Fruit fly (Drosophila melanogaster) whole organism, embryonic: ENCODE data around the gene CG34296.

Experiments
- Asciz ChIP-seq: fragments of 200-800 bp; sonication (Bioruptor generic); optimal IDR thresholded peaks from 2 replicates; lab custom pipeline; 2017; ENCODE audit warnings: missing biosample characterization, mild to moderate bottlenecking, missing genetic modification characterization, missing genetic modification reagents
- Atf-2 ChIP-seq: fragments of 200-800 bp; sonication (Bioruptor generic); optimal IDR thresholded peaks from 2 replicates; lab custom pipeline; 2016; ENCODE audit warnings: missing biosample characterization, missing genetic modification characterization
- Atf3 ChIP-seq: fragments of 200-800 bp; sonication (Bioruptor generic); optimal IDR thresholded peaks from 3 replicates; lab custom pipeline; 2016; ENCODE audit warnings: missing biosample characterization, missing genetic modification characterization
- Blimp-1 ChIP-seq: fragments of 200-800 bp; sonication (Bioruptor generic); optimal IDR thresholded peaks from 3 replicates; lab custom pipeline; 2018; ENCODE audit warnings: missing biosample characterization, missing genetic modification characterization, mild to moderate bottlenecking, moderate library complexity, missing genetic modification reagents
- CG13775 ChIP-seq: fragments of 200-800 bp; sonication (Bioruptor generic); optimal IDR thresholded peaks from 3 replicates; lab custom pipeline; 2017; ENCODE audit warnings: missing biosample characterization, mild to moderate bottlenecking, missing genetic modification characterization
- CG14050 ChIP-seq: fragments of 200-800 bp; sonication (Bioruptor generic); IDR thresholded peaks from 3 replicates; pipeline ENCODE4 v1.3.6; 2022; ENCODE audit warnings: missing biosample characterization, missing genetic modification characterization
- CG14965 ChIP-seq: fragments of 200-800 bp; sonication (Bioruptor generic); optimal IDR thresholded peaks from 2 replicates; lab custom pipeline; 2016; ENCODE audit warnings: missing biosample characterization, missing genetic modification characterization, borderline replicate concordance
- CG15696 ChIP-seq: fragments of 200-800 bp; sonication (Bioruptor generic); optimal IDR thresholded peaks from 2 replicates; lab custom pipeline; 2019; ENCODE audit warnings: missing biosample characterization, mild to moderate bottlenecking, missing genetic modification characterization, moderate library complexity
- CG31365 ChIP-seq: fragments of 200-800 bp; sonication (Bioruptor generic); optimal IDR thresholded peaks from 2 replicates; lab custom pipeline; 2018; ENCODE audit warnings: missing biosample characterization, mild to moderate bottlenecking, missing genetic modification characterization
- CG33213 ChIP-seq: fragments of 200-800 bp; sonication (Bioruptor generic); optimal IDR thresholded peaks from 3 replicates; lab custom pipeline; 2016; ENCODE audit warnings: missing biosample characterization, missing genetic modification characterization
- CG4360 ChIP-seq: fragments of 200-800 bp; sonication (Bioruptor generic); IDR thresholded peaks from 2 replicates; pipeline ENCODE4 v1.3.6; 2022; ENCODE audit warnings: missing biosample characterization, missing genetic modification characterization
- CG7745 ChIP-seq: fragments of 200-800 bp; sonication (Bioruptor generic); optimal IDR thresholded peaks from 2 replicates; lab custom pipeline; 2018; ENCODE audit warnings: missing biosample characterization, mild to moderate bottlenecking, missing genetic modification characterization, moderate library complexity
- CG9215 ChIP-seq: fragments of 200-800 bp; sonication (Bioruptor generic); IDR thresholded peaks from 2 replicates; pipeline ENCODE4 v1.3.6; 2022; ENCODE audit warnings: missing biosample characterization, missing genetic modification characterization
- CG9797 ChIP-seq: fragments of 200-800 bp; sonication (Bioruptor generic); optimal IDR thresholded peaks from 3 replicates; lab custom pipeline; 2018; ENCODE audit warnings: missing biosample characterization, mild to moderate bottlenecking, missing genetic modification characterization
- CHES-1-like ChIP-seq: fragments of 200-800 bp; sonication (Bioruptor generic); optimal IDR thresholded peaks from 2 replicates; lab custom pipeline; 2016; ENCODE audit warnings: missing biosample characterization, missing genetic modification characterization
- Dad ChIP-seq: fragments of 200-800 bp; sonication (Bioruptor generic); optimal IDR thresholded peaks from 3 replicates; lab custom pipeline; 2016; ENCODE audit warnings: missing biosample characterization, missing genetic modification characterization
- Elba2 ChIP-seq: fragments of 200-800 bp; sonication (Bioruptor generic); optimal IDR thresholded peaks from 3 replicates; lab custom pipeline; 2016; ENCODE audit warnings: missing biosample characterization, missing genetic modification characterization
- HLH3B ChIP-seq: fragments of 200-800 bp; sonication (Bioruptor generic); IDR thresholded peaks from 2 replicates; pipeline ENCODE4 v1.3.6; 2022; ENCODE audit warnings: missing biosample characterization, missing genetic modification characterization
- Hsf ChIP-seq: fragments of 200-800 bp; sonication (Bioruptor generic); optimal IDR thresholded peaks from 3 replicates; lab custom pipeline; 2016; ENCODE audit warnings: missing biosample characterization, missing genetic modification characterization
- Jarid2 ChIP-seq: fragments of 200-800 bp; sonication (Bioruptor generic); optimal IDR thresholded peaks from 3 replicates; lab custom pipeline; 2017; ENCODE audit warnings: mild to moderate bottlenecking, missing biosample characterization, missing genetic modification reagents, missing genetic modification characterization
- Kr ChIP-seq: fragments of 200-800 bp; sonication (Bioruptor generic); optimal IDR thresholded peaks from 2 replicates; lab custom pipeline; 2017; ENCODE audit warnings: missing biosample characterization, mild to moderate bottlenecking, missing genetic modification characterization
- Meics ChIP-seq: fragments of 200-800 bp; sonication (Bioruptor generic); optimal IDR thresholded peaks from 2 replicates; lab custom pipeline; 2017; ENCODE audit warnings: missing biosample characterization, mild to moderate bottlenecking, missing genetic modification characterization
- Mrtf ChIP-seq: fragments of 200-800 bp; sonication (Bioruptor generic); IDR thresholded peaks from 3 replicates; pipeline ENCODE4 v1.3.6; 2022; ENCODE audit warnings: missing biosample characterization, missing genetic modification characterization
- Myb ChIP-seq: fragments of 200-800 bp; sonication (Bioruptor generic); optimal IDR thresholded peaks from 2 replicates; lab custom pipeline; 2016; ENCODE audit warnings: missing biosample characterization, missing genetic modification characterization
- NK7.1 ChIP-seq: fragments of 200-800 bp; sonication (Bioruptor generic); optimal IDR thresholded peaks from 3 replicates; lab custom pipeline; 2016; ENCODE audit warnings: missing biosample characterization, missing genetic modification characterization
- Nf-YB ChIP-seq: fragments of 200-800 bp; sonication (Bioruptor generic); optimal IDR thresholded peaks from 3 replicates; lab custom pipeline; 2019; ENCODE audit warnings: missing biosample characterization, mild to moderate bottlenecking, missing genetic modification characterization, moderate library complexity
- Rfx ChIP-seq: fragments of 200-800 bp; sonication (Bioruptor generic); IDR thresholded peaks from 2 replicates; pipeline ENCODE4 v1.3.6; 2022; ENCODE audit warnings: missing biosample characterization, missing genetic modification characterization
- Tbp ChIP-seq: fragments of >200 bp; optimal IDR thresholded peaks from 2 replicates; lab custom pipeline; 2018; ENCODE audit warnings: missing biosample characterization, missing genetic modification characterization
- Trl ChIP-seq, 3 experiments: fragments of >200 bp in 2 of 3; fragments of 200-800 bp in 1 of 3; sonication (Bioruptor generic) in 1 of 3; optimal IDR thresholded peaks; 2 replicates in 1 of 3; 3 replicates in 2 of 3; lab custom pipeline; 2016 to 2017; ENCODE audit warnings: missing biosample characterization in 1 of 3, missing genetic modification characterization in 1 of 3
- caup ChIP-seq: fragments of 200-800 bp; sonication (Bioruptor generic); optimal IDR thresholded peaks from 3 replicates; lab custom pipeline; 2017; ENCODE audit warnings: missing biosample characterization, mild to moderate bottlenecking, missing genetic modification characterization, moderate library complexity; ENCODE audit not compliant: severe bottlenecking
- corto ChIP-seq: fragments of 200-800 bp; sonication (Bioruptor generic); optimal IDR thresholded peaks from 2 replicates; lab custom pipeline; 2016; ENCODE audit warnings: missing biosample characterization, mild to moderate bottlenecking, missing genetic modification characterization, moderate library complexity
- croc ChIP-seq: fragments of 200-800 bp; sonication (Bioruptor generic); conservative IDR thresholded peaks from 3 replicates; pipeline ENCODE4 v1.3.6; 2022; ENCODE audit warnings: missing biosample characterization, missing genetic modification characterization
- dmrt99B ChIP-seq: fragments of 200-800 bp; sonication (Bioruptor generic); optimal IDR thresholded peaks from 2 replicates; lab custom pipeline; 2018; ENCODE audit warnings: missing biosample characterization, mild to moderate bottlenecking, missing genetic modification characterization, moderate library complexity
- fd64A ChIP-seq: fragments of 200-800 bp; sonication (Bioruptor generic); optimal IDR thresholded peaks from 3 replicates; lab custom pipeline; 2018; ENCODE audit warnings: missing biosample characterization, mild to moderate bottlenecking, missing genetic modification characterization
- fru ChIP-seq: fragments of >200 bp; optimal IDR thresholded peaks from 2 replicates; lab custom pipeline; 2017
- h ChIP-seq: fragments of >200 bp; optimal IDR thresholded peaks from 2 replicates; lab custom pipeline; 2017
- hth ChIP-seq: fragments of >200 bp; optimal IDR thresholded peaks from 2 replicates; lab custom pipeline; 2017; ENCODE audit warnings: inconsistent platforms
- jing ChIP-seq: fragments of 200-800 bp; sonication (Bioruptor generic); optimal IDR thresholded peaks from 2 replicates; lab custom pipeline; 2018; ENCODE audit warnings: missing biosample characterization, mild to moderate bottlenecking, missing genetic modification characterization
- kay ChIP-seq: fragments of 200-800 bp; sonication (Bioruptor generic); optimal IDR thresholded peaks from 2 replicates; lab custom pipeline; 2016; ENCODE audit warnings: missing biosample characterization, missing genetic modification characterization
- pfk ChIP-seq: fragments of 200-800 bp; sonication (Bioruptor generic); optimal IDR thresholded peaks from 2 replicates; lab custom pipeline; 2018; ENCODE audit warnings: missing biosample characterization, mild to moderate bottlenecking, missing genetic modification characterization, moderate library complexity
- psq ChIP-seq: fragments of 200-800 bp; sonication (Bioruptor generic); optimal IDR thresholded peaks from 2 replicates; lab custom pipeline; 2017; ENCODE audit warnings: missing biosample characterization, missing genetic modification characterization
- sim ChIP-seq: fragments of 200-800 bp; sonication (Bioruptor generic); IDR thresholded peaks from 2 replicates; pipeline ENCODE4 v1.3.6; 2022; ENCODE audit warnings: missing biosample characterization, missing genetic modification characterization
- sisA ChIP-seq: fragments of 200-800 bp; sonication (Bioruptor generic); IDR thresholded peaks from 2 replicates; pipeline ENCODE4 v1.3.6; 2022; ENCODE audit warnings: missing biosample characterization, missing genetic modification characterization
- slp2 ChIP-seq: fragments of 200-800 bp; sonication (Bioruptor generic); optimal IDR thresholded peaks from 2 replicates; lab custom pipeline; 2016; ENCODE audit warnings: missing biosample characterization, missing genetic modification characterization
- so ChIP-seq: fragments of 200-800 bp; sonication (Bioruptor generic); IDR thresholded peaks from 3 replicates; pipeline ENCODE4 v1.3.6; 2022; ENCODE audit warnings: missing biosample characterization, missing genetic modification characterization
- sob ChIP-seq: fragments of 200-800 bp; sonication (Bioruptor generic); IDR thresholded peaks from 2 replicates; pipeline ENCODE4 v1.3.6; 2022; ENCODE audit warnings: missing biosample characterization, missing genetic modification characterization
- sqz ChIP-seq: fragments of 200-800 bp; sonication (Bioruptor generic); optimal IDR thresholded peaks from 3 replicates; lab custom pipeline; 2018; ENCODE audit warnings: missing biosample characterization, mild to moderate bottlenecking, missing genetic modification characterization
- trh ChIP-seq: fragments of 200-800 bp; sonication (Bioruptor generic); optimal IDR thresholded peaks from 2 replicates; lab custom pipeline; 2016; ENCODE audit warnings: missing biosample characterization, missing genetic modification characterization
- tup ChIP-seq: fragments of 200-800 bp; sonication (Bioruptor generic); optimal IDR thresholded peaks from 2 replicates; lab custom pipeline; 2016; ENCODE audit warnings: missing biosample characterization, mild to moderate bottlenecking, missing genetic modification characterization, moderate library complexity
- vnd ChIP-seq: fragments of 200-800 bp; sonication (Bioruptor generic); IDR thresholded peaks from 3 replicates; pipeline ENCODE4 v1.3.6; 2022; ENCODE audit warnings: missing biosample characterization, missing genetic modification characterization; ENCODE audit not compliant: partially characterized antibody
- yki ChIP-seq: fragments of >200 bp; optimal IDR thresholded peaks from 3 replicates; lab custom pipeline; 2018
- zf30C ChIP-seq: fragments of 200-800 bp; sonication (Bioruptor generic); optimal IDR thresholded peaks from 3 replicates; lab custom pipeline; 2018; ENCODE audit warnings: missing biosample characterization, mild to moderate bottlenecking, missing genetic modification characterization

The CG34296 gene

DNA sequence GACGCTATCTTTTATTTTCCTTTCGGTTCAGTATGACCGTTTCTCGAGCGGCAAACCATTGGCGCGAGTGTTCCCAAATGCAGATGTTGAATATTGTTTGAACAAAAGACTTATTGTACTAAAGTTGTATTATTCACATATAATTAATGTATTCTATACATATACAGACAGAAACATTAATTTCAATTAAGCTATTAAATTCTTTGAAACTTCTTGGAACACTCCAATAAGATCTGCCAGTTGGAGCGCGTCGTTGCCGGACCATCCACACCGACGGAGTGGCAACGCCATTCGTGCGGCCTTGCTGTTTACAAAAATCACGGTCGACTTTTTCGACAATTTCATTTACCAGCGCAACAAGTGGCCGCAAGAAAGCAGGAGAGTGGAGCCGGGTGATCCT lies 22.7 kb downstream of the CG34296 start, which contains the start of the genes Wdr24 and IntS11 (continued):
- peak; percentile 97 for TF ChIP-seq Rfx (GFP tag; lab: Robert Waterston, UW)
- no peak for TF ChIP-seq corto (GFP tag; lab: Kevin White, UChicago)
- no peak for TF ChIP-seq Trl (optimal IDR thresholded peaks at IDR 0.05; lab: Kevin White, UChicago)
- TF ChIP-seq Trl (GFP tag; optimal IDR thresholded peaks at IDR 0.05; lab: Kevin White, UChicago): peak; percentile 41
- TF ChIP-seq Hsf (GFP tag; lab: Kevin White, UChicago): peak; percentile 87
- peak; percentile 75 for TF ChIP-seq croc (GFP tag; lab: Robert Waterston, UW)
- peak; percentile 47 for TF ChIP-seq slp2
- TF ChIP-seq Mrtf (GFP tag; lab: Robert Waterston, UW): peak; percentile 84; the same call in 2 of the 3 replicates
- TF ChIP-seq sisA (GFP tag; lab: Robert Waterston, UW): peak; percentile 93
- peak; percentile 44 for TF ChIP-seq Nf-YB (GFP tag; lab: Kevin White, UChicago)
- no peak for TF ChIP-seq Blimp-1 (GFP tag; lab: Kevin White, UChicago)
- no peak for TF ChIP-seq fru (lab: Kevin White, UChicago)
- TF ChIP-seq sim: 0 out of 2 replicates have a peak, but pooled peaks have one; percentile 49
- peak; percentile 87 for TF ChIP-seq CG9797 (GFP tag; lab: Kevin White, UChicago)
- no peak for TF ChIP-seq Kr (GFP tag; lab: Kevin White, UChicago)
- TF ChIP-seq CHES-1-like (GFP tag; lab: Kevin White, UChicago): peak; percentile 72
- TF ChIP-seq CG31365: peak; percentile 9
- peak; percentile 28 for TF ChIP-seq psq (GFP tag; lab: Kevin White, UChicago)
- TF ChIP-seq hth (lab: Kevin White, UChicago): no peak
- peak; percentile 79 for TF ChIP-seq caup
- peak; percentile 54 for TF ChIP-seq kay
- no peak for TF ChIP-seq CG7745 (tag; lab: Kevin White, UChicago)
- TF ChIP-seq CG33213 (GFP tag; lab: Kevin White, UChicago): peak; percentile 42
- TF ChIP-seq CG14050 (GFP tag; lab: Robert Waterston, UW): peak; percentile 83; the same call in 2 of the 3 replicates
- TF ChIP-seq Tbp: no peak
- peak; percentile 37 for TF ChIP-seq tup (GFP tag; lab: Kevin White, UChicago)
- no peak for TF ChIP-seq h (lab: Kevin White, UChicago)
- peak; percentile 93 for TF ChIP-seq CG9215 (GFP tag; lab: Robert Waterston, UW)
- peak; percentile 92 for TF ChIP-seq Elba2 (GFP tag; lab: Kevin White, UChicago)
- no peak for TF ChIP-seq zf30C
- TF ChIP-seq CG4360 (GFP tag; lab: Robert Waterston, UW): 0 out of 2 replicates have a peak, but pooled peaks have one; percentile 32
- peak; percentile 68 for TF ChIP-seq Myb (GFP tag; lab: Kevin White, UChicago)
- peak; percentile 60 for TF ChIP-seq CG15696 (tag; lab: Kevin White, UChicago)
- TF ChIP-seq sob (GFP tag; lab: Robert Waterston, UW): peak; percentile 96
- TF ChIP-seq fd64A: no peak
- TF ChIP-seq sqz (GFP tag; lab: Kevin White, UChicago): no peak
- TF ChIP-seq trh: peak; percentile 18
- TF ChIP-seq vnd (GFP tag; lab: Robert Waterston, UW): peak; percentile 52; the same call in 2 of the 3 replicates
- no peak for TF ChIP-seq pfk
- TF ChIP-seq Atf3 (GFP tag; lab: Kevin White, UChicago): peak; percentile 37
- no peak for TF ChIP-seq jing (GFP tag; lab: Kevin White, UChicago)
- no peak for TF ChIP-seq Asciz (GFP tag; lab: Kevin White, UChicago)
- peak; percentile 82 for TF ChIP-seq Meics (GFP tag; lab: Kevin White, UChicago)
- TF ChIP-seq yki (lab: Kevin White, UChicago): no peak
- TF ChIP-seq CG14965 (GFP tag; lab: Kevin White, UChicago): no peak
- 0 out of 3 replicates have a peak, but pooled peaks have one; percentile 62 for TF ChIP-seq so
- no peak for TF ChIP-seq dmrt99B (tag; lab: Kevin White, UChicago)
- peak; percentile 47 for TF ChIP-seq Atf-2
- peak; percentile 73 for TF ChIP-seq CG13775 (GFP tag; lab: Kevin White, UChicago)
- TF ChIP-seq Dad (GFP tag; lab: Kevin White, UChicago): peak; percentile 49
- no peak for TF ChIP-seq NK7.1 (GFP tag; lab: Kevin White, UChicago)
- no peak for TF ChIP-seq Jarid2 (GFP tag; lab: Kevin White, UChicago)
- peak; percentile 90 for TF ChIP-seq HLH3B (GFP tag; lab: Robert Waterston, UW)
